Fruit fly (Drosophila melanogaster) ovary, adult (tissue): Measurements from ENCODE around the gene Ufd1.
"Not testable (repeated sequence)": the region's sequence is repeated elsewhere in the genome, so short reads cannot be mapped to it uniquely, and the experiment has no call there.

ENCODE experiments used
- CG17801 ChIP-seq: fragments of 200-800 bp; optimal IDR thresholded peaks from 2 replicates; lab custom pipeline; 2019; ENCODE audit warnings: missing biosample characterization, mild to moderate bottlenecking, missing genetic modification characterization, moderate library complexity; ENCODE audit not compliant: partially characterized antibody

The Ufd1 gene

DNA sequence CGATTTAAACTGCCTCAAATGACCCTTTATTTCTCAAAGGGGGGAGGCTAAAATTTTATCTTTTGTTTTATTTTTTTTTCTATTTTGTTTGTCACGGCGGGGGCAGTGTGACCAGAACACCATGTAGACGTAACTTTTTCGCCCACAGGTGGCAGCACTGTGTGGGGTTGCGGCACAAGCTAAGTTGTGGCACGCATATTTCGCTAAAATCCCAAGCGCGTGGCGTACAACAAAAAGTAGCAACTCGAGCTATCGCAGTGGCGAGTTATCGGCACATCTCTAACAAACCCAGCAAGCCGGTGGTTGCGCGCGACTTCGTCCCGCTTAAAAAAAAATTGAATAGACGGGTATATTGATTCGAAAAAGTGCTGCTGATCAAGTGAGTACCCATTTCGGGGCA, at the start of gene Ufd1, which contains the start of gene NaPi-III:
TSS of gene Ufd1 (minus strand) at position 129 of the 400 bp plus-strand sequence.
TSS of gene NaPi-III (plus strand) at position 261 of the 400 bp plus-strand sequence.
- peak; percentile 53 for TF ChIP-seq CG17801 (GFP tag; lab: Kevin White, UChicago)

DNA sequence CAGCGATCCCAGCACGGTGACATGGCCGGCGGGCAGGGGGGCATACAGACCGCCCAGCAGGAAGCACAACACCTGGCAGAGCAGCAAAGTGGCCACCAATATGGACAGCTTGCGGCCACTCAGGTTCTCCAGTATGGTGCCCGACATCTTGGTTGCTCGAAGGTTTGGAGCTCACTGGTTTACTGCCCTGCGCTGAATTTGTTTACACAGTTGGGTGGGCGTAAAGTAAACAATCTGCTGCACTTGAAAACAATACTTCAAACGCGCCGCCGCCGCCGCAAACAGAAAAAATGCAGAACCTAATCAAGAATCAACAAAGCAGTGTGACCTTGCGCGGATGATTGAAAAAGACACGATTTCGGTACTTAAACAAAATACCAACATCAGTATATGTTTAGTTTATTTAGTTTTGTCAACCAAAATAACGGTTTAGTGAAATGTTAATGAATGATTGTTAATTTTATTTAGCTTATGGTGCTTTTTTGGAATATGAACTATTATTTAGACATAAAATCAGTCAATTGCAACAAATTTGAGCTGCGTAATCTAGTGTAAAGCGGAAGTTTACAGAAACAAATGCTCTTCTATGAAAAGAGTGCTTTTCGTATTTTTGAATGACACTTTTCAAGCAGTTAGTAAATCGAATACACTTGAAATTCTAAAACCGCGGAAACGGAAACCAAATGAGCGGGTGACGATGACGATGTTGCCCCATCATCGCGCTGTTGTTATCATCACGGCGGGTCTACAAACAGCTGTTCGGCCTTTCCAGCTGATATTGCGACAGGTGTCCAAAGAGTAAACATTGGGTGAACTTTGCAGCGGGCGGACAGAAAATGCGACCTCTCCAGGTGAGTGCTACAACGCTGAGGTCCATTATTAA, 46.5 kb upstream of the Ufd1 start, which contains the start of the genes wls and Adck5:
TSS of gene wls (minus strand) at position 327 of the 883 bp plus-strand sequence.
TSS of gene Adck5 (plus strand) at position 519 of the 883 bp plus-strand sequence.
- peak; percentile 75 for TF ChIP-seq CG17801 (GFP tag; lab: Kevin White, UChicago)

- TF ChIP-seq CG17801 (GFP tag; lab: Kevin White, UChicago) = no peak
Observed at dm6 chr3L:11164899-11165298, 41.9 kb upstream of the Ufd1 start, which contains the start of gene Alg10. Gene Alg10 (plus strand): TSS chr3L:11164971.

DNA sequence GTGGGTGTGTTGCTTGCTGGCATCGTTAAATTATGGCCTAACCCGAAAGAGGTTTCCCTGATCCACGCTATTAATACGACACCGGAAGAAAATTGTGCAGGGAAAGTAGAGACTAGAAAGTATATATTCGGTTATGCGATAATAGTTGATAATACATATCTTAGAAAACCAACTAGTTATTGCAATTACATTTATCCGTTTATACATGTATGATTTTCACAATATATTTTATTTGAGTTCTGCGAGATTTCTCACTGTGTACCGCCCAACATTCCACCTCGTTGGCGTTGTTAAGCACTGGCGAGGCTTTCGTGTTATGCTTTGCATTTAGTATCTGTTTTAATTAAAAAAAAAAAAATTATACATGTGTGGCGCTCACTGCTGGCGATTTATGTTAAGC, 32.4 kb upstream of the Ufd1 start:
- TF ChIP-seq CG17801 (GFP tag; lab: Kevin White, UChicago) = no peak

- TF ChIP-seq CG17801 (GFP tag; lab: Kevin White, UChicago) = no peak
Observed at dm6 chr3L:11150735-11151287, 27.8 kb upstream of the Ufd1 start, which contains the start of gene CG6216. Gene CG6216 (minus strand): TSS chr3L:11150785.

dm6 chr3L:11148478-11149251, 25.6 kb upstream of the Ufd1 start:
- TF ChIP-seq CG17801 (GFP tag; lab: Kevin White, UChicago) = no peak

DNA sequence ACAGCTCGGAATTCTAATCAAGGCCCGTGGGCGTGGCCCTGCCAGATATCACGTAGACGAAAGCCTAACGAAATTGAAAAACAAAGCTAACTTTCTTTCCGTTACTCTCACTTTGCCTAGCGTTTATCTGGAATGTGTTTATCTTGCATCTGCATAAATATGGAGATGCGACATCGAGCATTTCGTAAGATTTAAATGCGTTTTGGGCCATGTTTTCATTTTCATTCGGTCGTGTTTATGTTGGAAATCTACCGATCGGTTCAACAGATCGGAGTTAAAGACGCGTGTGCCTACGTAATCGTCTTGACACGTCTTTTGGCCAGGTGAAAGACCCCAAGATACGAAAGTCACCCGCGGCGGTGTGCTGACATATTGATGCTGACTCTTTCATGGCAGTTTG, 24.7 kb upstream of the Ufd1 start:
- no peak for TF ChIP-seq CG17801 (GFP tag; lab: Kevin White, UChicago)

DNA sequence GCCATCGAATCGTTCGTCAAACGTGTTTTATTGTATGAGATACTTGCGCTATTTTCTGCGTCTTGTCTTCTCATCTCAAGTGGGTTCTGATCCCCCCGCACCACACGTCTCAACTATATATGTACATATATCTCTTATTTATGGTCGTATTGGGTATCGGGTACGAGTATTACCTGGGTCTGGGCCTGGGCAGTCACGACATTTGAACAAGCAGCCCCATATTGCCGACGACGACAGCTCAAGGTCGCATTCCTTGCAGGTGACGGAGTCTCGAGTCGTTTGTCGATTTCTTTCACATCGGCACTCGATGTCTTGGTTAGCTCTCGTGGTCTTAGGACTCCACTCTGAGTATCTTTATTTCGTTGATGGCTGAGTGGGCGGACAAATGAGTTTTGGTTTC, 22.0 kb upstream of the Ufd1 start:
- no peak for TF ChIP-seq CG17801 (GFP tag; lab: Kevin White, UChicago)

dm6 chr3L:11138862-11139261, 15.8 kb upstream of the Ufd1 start:
- no peak for TF ChIP-seq CG17801 (GFP tag; lab: Kevin White, UChicago)

- no peak for TF ChIP-seq CG17801 (GFP tag; lab: Kevin White, UChicago)
Observed at dm6 chr3L:11136349-11136748, 13.3 kb upstream of the Ufd1 start.

dm6 chr3L:11135846-11136245, 12.8 kb upstream of the Ufd1 start, which contains the start of gene IRSp53:
Gene IRSp53 (plus strand): TSS chr3L:11136049.
- no peak for TF ChIP-seq CG17801 (GFP tag; lab: Kevin White, UChicago)

- not testable (repeated sequence) for TF ChIP-seq CG17801 (GFP tag; lab: Kevin White, UChicago)
Observed at dm6 chr3L:11134886-11135285, 11.9 kb upstream of the Ufd1 start, which contains the start of gene CG14143. Gene CG14143 (plus strand): TSS chr3L:11134987.

dm6 chr3L:11132055-11132454, 9.0 kb upstream of the Ufd1 start, which contains the start of gene CG32074:
Gene CG32074 (minus strand): TSS chr3L:11132322.
- not testable (repeated sequence) for TF ChIP-seq CG17801 (GFP tag; lab: Kevin White, UChicago)

DNA sequence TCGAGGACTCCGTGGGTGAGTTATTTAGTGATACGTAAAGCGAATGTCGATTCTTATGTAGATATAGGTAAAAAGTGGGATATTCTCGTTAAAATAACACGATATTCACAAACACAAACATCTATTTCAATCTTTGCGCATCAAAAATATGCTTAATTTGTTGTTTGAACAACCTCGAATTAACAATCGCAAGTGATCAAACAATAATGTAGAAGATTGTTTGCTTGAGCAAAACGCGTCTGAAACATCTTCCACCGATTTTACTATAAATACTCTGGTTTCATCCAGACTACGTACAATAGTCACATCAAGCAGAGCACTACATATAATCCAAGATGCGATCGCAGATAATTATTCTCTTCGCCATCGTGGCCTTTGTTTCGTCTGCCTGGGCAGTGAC, 7.5 kb upstream of the Ufd1 start, which contains the start of gene nol:
TSS of gene nol (plus strand) at position 301 of the 400 bp plus-strand sequence.
- no peak for TF ChIP-seq CG17801 (GFP tag; lab: Kevin White, UChicago)
